Worm (Caenorhabditis elegans): ENCODE data around the gene uroc-1.
A peak's percentile ranks its signal among the peaks of the same experiment; 100 is the strongest.

Gene uroc-1

DNA sequence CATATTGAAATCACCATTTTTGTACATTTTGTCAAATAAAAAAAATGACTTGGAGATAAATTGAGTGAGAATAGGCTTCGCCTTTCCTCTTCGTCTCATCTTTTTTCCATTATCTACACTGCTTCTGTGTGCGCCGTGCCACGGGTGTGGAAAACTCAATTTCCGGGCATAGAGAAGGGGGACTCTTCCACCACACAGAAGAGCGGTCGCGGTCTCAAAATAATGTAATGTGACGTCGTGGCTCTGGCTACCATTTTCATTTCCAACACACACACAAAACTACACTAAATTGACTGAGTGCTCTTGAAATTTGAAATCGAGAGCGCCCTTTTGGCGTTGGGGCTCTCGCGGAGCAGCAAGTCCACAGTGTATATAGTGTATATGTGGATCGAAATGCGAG, 48.5 kb downstream of the uroc-1 start (continued):
- TF ChIP-seq lin-35 (GFP tag; optimal IDR thresholded peaks at IDR 0.05) (no peak), nhr-84 (tag; optimal IDR thresholded peaks at IDR 0.05) (no peak), nhr-237 (tag; optimal IDR thresholded peaks at IDR 0.05) (no peak), nhr-47 (tag; optimal IDR thresholded peaks at IDR 0.05) (no peak), sox-4 (tag; optimal IDR thresholded peaks at IDR 0.05) (no peak)

DNA sequence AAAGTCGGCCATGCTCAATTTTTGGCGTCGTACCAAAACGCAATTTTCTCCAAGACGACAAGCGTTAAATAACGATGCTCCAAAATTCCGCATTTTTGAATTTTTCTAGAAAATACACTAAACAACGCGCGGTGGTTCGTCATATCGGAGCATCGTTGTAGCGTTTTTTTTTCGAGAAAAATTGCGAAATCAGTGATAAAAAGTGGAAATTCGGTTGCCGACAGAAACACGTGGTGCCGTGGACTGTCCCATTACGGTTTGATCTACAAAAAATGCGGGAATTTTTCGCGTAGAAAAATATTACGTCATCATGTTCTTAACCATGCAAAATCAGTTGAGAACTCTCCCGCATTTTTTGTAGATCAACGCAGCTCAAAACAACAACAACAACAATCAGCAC, 49.6 kb downstream of the uroc-1 start:
- TF ChIP-seq C16A3.4 (tag; optimal IDR thresholded peaks at IDR 0.05) (no peak), F16B12.6 (tag; optimal IDR thresholded peaks at IDR 0.05) (no peak), unc-62 (GFP tag; optimal IDR thresholded peaks at IDR 0.05) (no peak), grh-1 (GFP tag; IDR thresholded peaks at IDR 0.05) (no peak), dsc-1 (tag; optimal IDR thresholded peaks at IDR 0.05) (no peak), hpl-2 (GFP tag; optimal IDR thresholded peaks at IDR 0.05) (no peak), ztf-11 (tag; optimal IDR thresholded peaks at IDR 0.05) (no peak)

DNA sequence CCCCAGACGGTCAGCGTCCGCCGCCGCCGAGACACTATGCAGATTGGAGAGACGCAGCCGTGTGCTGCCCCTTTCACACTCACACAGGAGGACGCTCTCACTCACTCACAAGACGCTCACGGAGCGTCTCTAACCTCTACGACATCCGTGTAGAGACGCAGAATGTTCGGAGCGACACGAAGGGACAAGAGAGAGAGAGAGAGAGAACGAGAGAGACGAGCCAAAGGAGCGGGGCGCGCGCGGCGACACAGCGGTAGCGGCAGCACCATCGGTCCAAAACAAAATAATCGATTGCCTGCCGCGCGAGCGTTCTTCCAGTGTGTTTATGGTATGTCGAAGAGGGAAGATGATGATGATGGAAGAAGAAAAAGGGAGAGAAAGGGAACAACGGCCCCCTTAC, 50.2 kb downstream of the uroc-1 start:
- no peak for TF ChIP-seq nhr-28 (tag; optimal IDR thresholded peaks at IDR 0.05)
- peak; percentile 75 for TF ChIP-seq egl-13 (tag; optimal IDR thresholded peaks at IDR 0.05)
- TF ChIP-seq hlh-4 (tag; optimal IDR thresholded peaks at IDR 0.05) = no peak
- peak; percentile 84 for TF ChIP-seq tbx-2 (tag; optimal IDR thresholded peaks at IDR 0.05)
- peak; percentile 60; the same call in 1 of the 2 replicates for TF ChIP-seq mab-9 (GFP tag; IDR thresholded peaks at IDR 0.05)
- no peak for TF ChIP-seq zip-4 (GFP tag; optimal IDR thresholded peaks at IDR 0.05)
- peak; percentile 89 for TF ChIP-seq fkh-8 (tag; optimal IDR thresholded peaks at IDR 0.05)
- TF ChIP-seq C16A3.4 (tag; optimal IDR thresholded peaks at IDR 0.05) = peak; percentile 58
- peak; percentile 59 for TF ChIP-seq dsc-1 (tag; optimal IDR thresholded peaks at IDR 0.05)
- no peak for TF ChIP-seq unc-130 (tag; optimal IDR thresholded peaks at IDR 0.05)
- peak; percentile 48 for TF ChIP-seq ztf-4 (tag; optimal IDR thresholded peaks at IDR 0.05)
- TF ChIP-seq lsy-2 (tag; optimal IDR thresholded peaks at IDR 0.05) = peak; percentile 74 to 86
- TF ChIP-seq jun-1 (tag; optimal IDR thresholded peaks at IDR 0.05) = peak; percentile 88
- TF ChIP-seq ceh-88 (GFP tag; IDR thresholded peaks at IDR 0.05) = peak; percentile 43; the same call in 1 of the 2 replicates
- peak; percentile 95 for TF ChIP-seq nhr-71 (tag; optimal IDR thresholded peaks at IDR 0.05)
- peak; percentile 37 for TF ChIP-seq nhr-237 (tag; optimal IDR thresholded peaks at IDR 0.05)
- no peak for TF ChIP-seq vab-15 (tag; optimal IDR thresholded peaks at IDR 0.05)
- no peak for TF ChIP-seq nhr-76 (tag; optimal IDR thresholded peaks at IDR 0.05)
- peak; percentile 74 for TF ChIP-seq nhr-19 (GFP tag; conservative IDR thresholded peaks at IDR 0.05)
- no peak for TF ChIP-seq aly-2 (tag; optimal IDR thresholded peaks at IDR 0.05)
- peak; percentile 91 for TF ChIP-seq nhr-85 (tag)
- TF ChIP-seq unc-62 (GFP tag; optimal IDR thresholded peaks at IDR 0.05) = no peak
- no peak for TF ChIP-seq ces-1 (GFP tag; optimal IDR thresholded peaks at IDR 0.05)
- peak; percentile 68 to 73 for TF ChIP-seq lin-35 (GFP tag; optimal IDR thresholded peaks at IDR 0.05)
- TF ChIP-seq irx-1 (tag; optimal IDR thresholded peaks at IDR 0.05) = peak; percentile 4
- TF ChIP-seq aha-1 (tag; optimal IDR thresholded peaks at IDR 0.05) = peak; percentile 41
- TF ChIP-seq sptf-1 (tag; optimal IDR thresholded peaks at IDR 0.05) = no peak
- no peak for TF ChIP-seq nhr-12 (tag; optimal IDR thresholded peaks at IDR 0.05)
- no peak for TF ChIP-seq ceh-90 (tag; optimal IDR thresholded peaks at IDR 0.05)
- TF ChIP-seq ztf-11 (tag; optimal IDR thresholded peaks at IDR 0.05) = peak in 1 of 2 experiments; percentile 71
- peak; percentile 89 for TF ChIP-seq swsn-7 (tag; optimal IDR thresholded peaks at IDR 0.05)
- peak; percentile 55 for TF ChIP-seq lin-13 (GFP tag; optimal IDR thresholded peaks at IDR 0.05)
- TF ChIP-seq tlp-1 (tag; optimal IDR thresholded peaks at IDR 0.05) = no peak
- peak; percentile 70 to 87 for TF ChIP-seq efl-1 (optimal IDR thresholded peaks at IDR 0.05)
- TF ChIP-seq efl-1 (GFP tag; optimal IDR thresholded peaks at IDR 0.05 in 1 of 2) = peak in 1 of 2 experiments; percentile 32
- TF ChIP-seq ama-1 (optimal IDR thresholded peaks at IDR 0.05) = no peak
- no peak for TF ChIP-seq unc-30 (tag; optimal IDR thresholded peaks at IDR 0.05)
- no peak for TF ChIP-seq sup-37 (GFP tag; optimal IDR thresholded peaks at IDR 0.05)
- TF ChIP-seq mep-1 (tag; optimal IDR thresholded peaks at IDR 0.05) = peak; percentile 81
- TF ChIP-seq grh-1 (GFP tag; IDR thresholded peaks at IDR 0.05) = peak; percentile 43
- TF ChIP-seq elt-2 (tag; optimal IDR thresholded peaks at IDR 0.05) = peak; percentile 47
- peak; percentile 91 for TF ChIP-seq nhr-20 (tag; optimal IDR thresholded peaks at IDR 0.05)
- TF ChIP-seq unc-86 (tag; optimal IDR thresholded peaks at IDR 0.05) = peak; percentile 86
- TF ChIP-seq fos-1 (tag; optimal IDR thresholded peaks at IDR 0.05) = peak; percentile 90
- peak; percentile 55 for TF ChIP-seq skn-1 (tag; optimal IDR thresholded peaks at IDR 0.05)
